Worm (Caenorhabditis elegans) whole organism, L1 larva: ENCODE data around the gene clec-149.
A peak's percentile ranks its signal among the peaks of the same experiment; 100 is the strongest.

Experiments
- C16A3.4 ChIP-seq: fragments of 150-350 bp; optimal IDR thresholded peaks from 2 replicates; lab custom pipeline; 2014; ENCODE audit warnings: missing biosample characterization, missing genetic modification characterization
- C34B4.2 ChIP-seq: sonication (generic microtip); optimal IDR thresholded peaks from 2 replicates; lab custom pipeline; 2017; ENCODE audit warnings: mild to moderate bottlenecking, missing genetic modification characterization, missing compliant biosample characterization
- aha-1 ChIP-seq: fragments of 150-350 bp; optimal IDR thresholded peaks from 2 replicates; lab custom pipeline; 2014; ENCODE audit warnings: missing biosample characterization, missing genetic modification characterization
- aly-2 ChIP-seq: fragments of 150-350 bp; optimal IDR thresholded peaks from 2 replicates; lab custom pipeline; 2014; ENCODE audit warnings: missing biosample characterization, missing genetic modification characterization
- ceh-8 ChIP-seq: fragments of 200-800 bp; sonication (Bioruptor generic); optimal IDR thresholded peaks from 2 replicates; lab custom pipeline; 2018; ENCODE audit warnings: mild to moderate bottlenecking, missing genetic modification characterization, moderate library complexity, missing compliant biosample characterization
- ceh-90 ChIP-seq: sonication (generic microtip); optimal IDR thresholded peaks from 2 replicates; lab custom pipeline; 2016; ENCODE audit warnings: missing genetic modification characterization, missing compliant biosample characterization
- ces-1 ChIP-seq: fragments of 150-350 bp; optimal IDR thresholded peaks from 2 replicates; lab custom pipeline; 2014; ENCODE audit warnings: missing biosample characterization, missing genetic modification reagents, missing genetic modification characterization
- dpl-1 ChIP-seq, 3 experiments: fragments of 150-350 bp in 2 of 3; sonication (generic microtip) in 1 of 3; optimal IDR thresholded peaks; 2 replicates each; lab custom pipeline; 2014 to 2017; ENCODE audit warnings: missing biosample characterization in 3 of 3, missing genetic modification characterization in 3 of 3, missing genetic modification reagents in 3 of 3
- dsc-1 ChIP-seq: sonication (generic microtip); optimal IDR thresholded peaks from 2 replicates; lab custom pipeline; 2016; ENCODE audit warnings: mild to moderate bottlenecking, missing genetic modification characterization, missing compliant biosample characterization
- efl-1 ChIP-seq, 4 experiments: fragments of 150-350 bp; optimal IDR thresholded peaks in 3 of 4; peaks in 1 of 4; 1 replicate in 1 of 4; 2 replicates in 3 of 4; lab custom pipeline; 2014; ENCODE audit warnings: missing biosample characterization in 2 of 4, missing genetic modification characterization in 2 of 4, missing genetic modification reagents in 2 of 4
- efl-3 ChIP-seq: fragments of 200-800 bp; sonication (Bioruptor generic); optimal IDR thresholded peaks from 2 replicates; lab custom pipeline; 2018; ENCODE audit warnings: mild to moderate bottlenecking, missing genetic modification characterization, missing compliant biosample characterization
- egl-13 ChIP-seq: sonication (generic microtip); optimal IDR thresholded peaks from 2 replicates; lab custom pipeline; 2016; ENCODE audit warnings: missing genotype, missing genetic modification reagents, missing genetic modification characterization, missing compliant biosample characterization
- elt-2 ChIP-seq: sonication (generic microtip); optimal IDR thresholded peaks from 2 replicates; lab custom pipeline; 2016; ENCODE audit warnings: missing genetic modification characterization, mild to moderate bottlenecking, inconsistent platforms, missing compliant biosample characterization, missing genetic modification reagents
- elt-3 ChIP-seq, 6 experiments: fragments of 150-350 bp in 1 of 6; sonication (generic microtip); optimal IDR thresholded peaks; 2 replicates each; lab custom pipeline; 2017 to 2018; ENCODE audit warnings: missing biosample characterization in 6 of 6, missing genetic modification characterization in 6 of 6, inconsistent platforms in 1 of 6
- fkh-10 ChIP-seq: sonication (generic microtip); optimal IDR thresholded peaks from 2 replicates; lab custom pipeline; 2017; ENCODE audit warnings: missing biosample characterization, missing genetic modification reagents, missing genetic modification characterization
- fkh-8 ChIP-seq: sonication (generic microtip); optimal IDR thresholded peaks from 2 replicates; lab custom pipeline; 2016; ENCODE audit warnings: mild to moderate bottlenecking, missing genetic modification characterization, missing compliant biosample characterization
- grh-1 ChIP-seq: fragments of 200-800 bp; sonication (Bioruptor generic); IDR thresholded peaks from 2 replicates; pipeline ENCODE4 v1.3.6; 2022; ENCODE audit warnings: missing genetic modification reagents, missing genetic modification characterization, missing compliant biosample characterization
- hlh-17 ChIP-seq: fragments of 200-800 bp; sonication (Bioruptor generic); optimal IDR thresholded peaks from 2 replicates; lab custom pipeline; 2018; ENCODE audit warnings: missing genetic modification characterization, mild to moderate bottlenecking, missing compliant biosample characterization, moderate library complexity, borderline replicate concordance
- hlh-4 ChIP-seq: sonication (generic microtip); optimal IDR thresholded peaks from 2 replicates; lab custom pipeline; 2016; ENCODE audit warnings: mild to moderate bottlenecking, missing genetic modification characterization, missing compliant biosample characterization
- isw-1 ChIP-seq: fragments of 200-800 bp; sonication (Bioruptor generic); IDR thresholded peaks from 2 replicates; pipeline ENCODE4 v1.3.6; 2022; ENCODE audit warnings: missing genetic modification characterization, missing compliant biosample characterization
- lin-13 ChIP-seq: fragments of 150-350 bp; optimal IDR thresholded peaks from 2 replicates; lab custom pipeline; 2014; ENCODE audit warnings: missing biosample characterization, missing genetic modification reagents, missing genetic modification characterization
- lin-14 ChIP-seq: fragments of 200-800 bp; sonication (Bioruptor generic); optimal IDR thresholded peaks from 2 replicates; lab custom pipeline; 2018; ENCODE audit warnings: mild to moderate bottlenecking, missing genetic modification characterization, moderate library complexity, missing compliant biosample characterization
- lin-15B ChIP-seq: fragments of 150-350 bp; sonication (generic microtip); optimal IDR thresholded peaks from 3 replicates; lab custom pipeline; 2014; ENCODE audit warnings: missing biosample characterization, missing genetic modification characterization
- lir-3 ChIP-seq: sonication (generic microtip); optimal IDR thresholded peaks from 2 replicates; lab custom pipeline; 2016; ENCODE audit warnings: mild to moderate bottlenecking, missing genetic modification characterization, moderate library complexity, missing compliant biosample characterization; ENCODE audit not compliant: poor library complexity
- lsy-2 ChIP-seq, 2 experiments: fragments of 150-350 bp; optimal IDR thresholded peaks; 2 replicates each; lab custom pipeline; 2014; ENCODE audit warnings: missing biosample characterization in 2 of 2, missing genetic modification characterization in 2 of 2
- mef-2 ChIP-seq: fragments of 150-350 bp; optimal IDR thresholded peaks from 2 replicates; lab custom pipeline; 2014; ENCODE audit warnings: missing biosample characterization, missing genetic modification characterization
- mep-1 ChIP-seq: fragments of 150-350 bp; optimal IDR thresholded peaks from 2 replicates; lab custom pipeline; 2014; ENCODE audit warnings: missing biosample characterization, missing genetic modification characterization
- nhr-237 ChIP-seq: fragments of 150-350 bp; optimal IDR thresholded peaks from 2 replicates; lab custom pipeline; 2014; ENCODE audit warnings: missing biosample characterization, missing genetic modification characterization
- nhr-47 ChIP-seq: sonication (generic microtip); optimal IDR thresholded peaks from 2 replicates; lab custom pipeline; 2016; ENCODE audit warnings: mild to moderate bottlenecking, missing genetic modification characterization, moderate library complexity, missing compliant biosample characterization
- nhr-71 ChIP-seq: sonication (generic microtip); optimal IDR thresholded peaks from 2 replicates; lab custom pipeline; 2016; ENCODE audit warnings: mild to moderate bottlenecking, missing genetic modification characterization, moderate library complexity, missing compliant biosample characterization
- nhr-76 ChIP-seq: sonication (generic microtip); optimal IDR thresholded peaks from 2 replicates; lab custom pipeline; 2017; ENCODE audit warnings: missing biosample characterization, missing genetic modification characterization
- nhr-77 ChIP-seq: fragments of 150-350 bp; optimal IDR thresholded peaks from 2 replicates; lab custom pipeline; 2014; ENCODE audit warnings: missing biosample characterization, missing genetic modification characterization
- nhr-85 ChIP-seq: sonication (generic microtip); peaks from one replicate; lab custom pipeline; 2016; ENCODE audit warnings: missing genetic modification characterization, inconsistent platforms, missing compliant biosample characterization
- nhr-90 ChIP-seq: sonication (generic microtip); optimal IDR thresholded peaks from 2 replicates; lab custom pipeline; 2016; ENCODE audit warnings: mild to moderate bottlenecking, missing genetic modification characterization, missing compliant biosample characterization; ENCODE audit not compliant: poor library complexity
- pag-3 ChIP-seq: sonication (generic microtip); optimal IDR thresholded peaks from 2 replicates; lab custom pipeline; 2017; ENCODE audit warnings: missing genetic modification characterization, mild to moderate bottlenecking, missing compliant biosample characterization, antibody characterized with exemption, borderline replicate concordance; ENCODE audit not compliant: insufficient read depth
- pax-3 ChIP-seq: fragments of 200-800 bp; sonication (Bioruptor generic); optimal IDR thresholded peaks from 2 replicates; lab custom pipeline; 2018; ENCODE audit warnings: mild to moderate bottlenecking, missing genetic modification characterization, moderate library complexity, missing compliant biosample characterization
- skn-1 ChIP-seq: fragments of 150-350 bp; optimal IDR thresholded peaks from 2 replicates; lab custom pipeline; 2014; ENCODE audit warnings: missing biosample characterization, missing genetic modification characterization
- snpc-4 ChIP-seq: fragments of 150-350 bp; optimal IDR thresholded peaks from 2 replicates; lab custom pipeline; 2014; ENCODE audit warnings: missing biosample characterization, missing genetic modification characterization
- snu-23 ChIP-seq: sonication (generic microtip); optimal IDR thresholded peaks from 2 replicates; lab custom pipeline; 2016; ENCODE audit warnings: missing genetic modification characterization, missing compliant biosample characterization
- sox-4 ChIP-seq: sonication (generic microtip); optimal IDR thresholded peaks from 2 replicates; lab custom pipeline; 2016; ENCODE audit warnings: missing genetic modification characterization, missing compliant biosample characterization
- swsn-7 ChIP-seq: sonication (generic microtip); optimal IDR thresholded peaks from 2 replicates; lab custom pipeline; 2016; ENCODE audit warnings: missing genetic modification characterization, missing compliant biosample characterization
- tbx-2 ChIP-seq: sonication (generic microtip); optimal IDR thresholded peaks from 2 replicates; lab custom pipeline; 2016; ENCODE audit warnings: missing genetic modification characterization, missing compliant biosample characterization
- unc-86 ChIP-seq: sonication (generic microtip); optimal IDR thresholded peaks from 2 replicates; lab custom pipeline; 2016; ENCODE audit warnings: missing genetic modification characterization, missing compliant biosample characterization
- unc-98 ChIP-seq: fragments of 200-800 bp; sonication (Bioruptor generic); IDR thresholded peaks from 2 replicates; pipeline ENCODE4 v1.3.6; 2022; ENCODE audit warnings: missing genetic modification characterization, missing compliant biosample characterization
- xbp-1 ChIP-seq: sonication (generic microtip); optimal IDR thresholded peaks from 2 replicates; lab custom pipeline; 2016; ENCODE audit warnings: missing genetic modification characterization, missing compliant biosample characterization
- zag-1 ChIP-seq: fragments of 150-350 bp; optimal IDR thresholded peaks from 2 replicates; lab custom pipeline; 2014; ENCODE audit warnings: missing biosample characterization, missing genetic modification characterization
- zip-4 ChIP-seq: fragments of 200-800 bp; sonication (Bioruptor generic); optimal IDR thresholded peaks from 2 replicates; lab custom pipeline; 2018; ENCODE audit warnings: mild to moderate bottlenecking, missing genetic modification characterization, moderate library complexity, missing compliant biosample characterization

The clec-149 gene

ce11 chrIII:783254-783753 lies 39.7 kb upstream of the clec-149 start, which contains the start of the genes dagl-2 and ppm-1.G (continued):
- TF ChIP-seq efl-3 (GFP tag; lab: Kevin White, UChicago) (no peak), lin-13 (GFP tag; lab: Kevin White, UChicago) (peak; percentile 76), isw-1 (peak; percentile 72), fkh-8 (peak; percentile 91), fkh-10 (GFP tag; lab: Kevin White, UChicago) (peak; percentile 19), aha-1 (tag; lab: Kevin White, UChicago) (no peak)

DNA sequence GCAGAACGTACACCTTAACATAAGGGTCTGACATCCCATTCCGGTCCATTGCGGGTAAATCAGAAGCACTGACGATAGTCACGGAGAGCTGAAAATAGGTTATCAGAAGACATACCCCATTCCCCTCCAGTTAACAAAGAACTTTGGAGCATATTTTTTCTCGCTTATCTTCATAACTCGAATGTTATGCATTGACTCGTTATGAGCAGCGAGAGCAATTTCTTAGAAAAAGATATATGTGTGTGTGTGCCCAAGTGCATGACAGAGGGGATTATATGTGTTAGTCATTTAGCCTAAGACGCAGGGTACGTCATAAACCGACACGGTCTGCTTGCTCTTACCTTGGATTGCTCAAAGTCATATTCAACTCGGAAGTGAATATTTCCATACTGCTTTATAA lies 33.4 kb upstream of the clec-149 start:
- TF ChIP-seq zip-4 (GFP tag; lab: Kevin White, UChicago) (no peak), snpc-4 (tag; lab: Kevin White, UChicago) (no peak), efl-1 (optimal IDR thresholded peaks at IDR 0.05; lab: Kevin White, UChicago) (no peak), efl-1 (GFP tag; optimal IDR thresholded peaks at IDR 0.05 in 1 of 2; lab: Kevin White, UChicago) (peak in 1 of 2 experiments; percentile 80), nhr-47 (tag; lab: Kevin White, UChicago) (peak; percentile 56), egl-13 (tag; lab: Kevin White, UChicago) (peak; percentile 30), swsn-7 (tag; lab: Kevin White, UChicago) (peak; percentile 3), lsy-2 (tag; optimal IDR thresholded peaks at IDR 0.05; lab: Kevin White, UChicago) (peak in 1 of 2 experiments; percentile 24), dsc-1 (tag; lab: Kevin White, UChicago) (peak; percentile 94), fkh-8 (peak; percentile 84), ceh-90 (no peak), hlh-4 (tag; lab: Kevin White, UChicago) (no peak), nhr-85 (tag; lab: Kevin White, UChicago) (peak; percentile 35), nhr-71 (tag; lab: Kevin White, UChicago) (peak; percentile 69), fkh-10 (GFP tag; lab: Kevin White, UChicago) (peak; percentile 18), elt-3 (tag; optimal IDR thresholded peaks at IDR 0.05; lab: Kevin White, UChicago) (no peak), sox-4 (tag; lab: Kevin White, UChicago) (peak; percentile 85), lin-14 (peak; percentile 20), xbp-1 (tag; lab: Kevin White, UChicago) (peak; percentile 7)

DNA sequence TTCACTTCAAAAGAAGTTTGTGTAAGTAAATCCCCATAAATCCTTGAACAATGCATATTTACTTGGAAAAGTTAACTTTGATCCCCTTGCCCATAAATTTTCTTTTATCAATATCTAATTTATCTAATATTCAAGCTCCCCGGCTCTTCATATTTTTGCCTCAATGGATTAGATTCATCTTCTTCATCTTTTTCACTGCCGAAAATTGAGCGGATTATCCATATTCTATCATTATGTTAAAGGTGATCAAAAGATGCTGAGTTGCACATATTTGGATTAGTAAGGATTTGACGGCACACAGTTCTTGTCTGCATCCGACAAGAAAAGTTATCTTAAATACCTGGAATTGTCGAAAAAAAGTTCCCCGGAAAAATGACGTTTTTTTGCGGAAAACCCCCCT lies 32.4 kb upstream of the clec-149 start:
- TF ChIP-seq sox-4 (tag; lab: Kevin White, UChicago) (peak; percentile 58), tbx-2 (tag; lab: Kevin White, UChicago) (no peak), nhr-77 (tag; lab: Kevin White, UChicago) (no peak), grh-1 (GFP tag; lab: Robert Waterston, UW) (no peak), nhr-76 (tag; lab: Kevin White, UChicago) (no peak), unc-98 (GFP tag; lab: Robert Waterston, UW) (no peak), pax-3 (tag; lab: Kevin White, UChicago) (peak; percentile 46), aha-1 (tag; lab: Kevin White, UChicago) (no peak), nhr-47 (tag; lab: Kevin White, UChicago) (peak; percentile 57), unc-86 (tag; lab: Kevin White, UChicago) (no peak), elt-2 (tag; lab: Kevin White, UChicago) (no peak), pag-3 (tag; lab: Kevin White, UChicago) (no peak), ces-1 (GFP tag; lab: Kevin White, UChicago) (no peak), lir-3 (tag; lab: Kevin White, UChicago) (no peak), snu-23 (GFP tag; lab: Kevin White, UChicago) (no peak), ceh-8 (no peak), dpl-1 (GFP tag; optimal IDR thresholded peaks at IDR 0.05; lab: Kevin White, UChicago) (no peak), C16A3.4 (tag; lab: Kevin White, UChicago) (no peak), mep-1 (tag; lab: Kevin White, UChicago) (no peak), aly-2 (no peak), snpc-4 (tag; lab: Kevin White, UChicago) (no peak), elt-3 (tag; optimal IDR thresholded peaks at IDR 0.05; lab: Kevin White, UChicago) (no peak), ceh-90 (no peak), nhr-90 (no peak), zag-1 (tag; lab: Kevin White, UChicago) (no peak), skn-1 (no peak), hlh-17 (GFP tag; lab: Kevin White, UChicago) (no peak), lsy-2 (tag; optimal IDR thresholded peaks at IDR 0.05; lab: Kevin White, UChicago) (no peak), C34B4.2 (no peak), zip-4 (GFP tag; lab: Kevin White, UChicago) (no peak), mef-2 (tag; lab: Kevin White, UChicago) (no peak), nhr-71 (tag; lab: Kevin White, UChicago) (peak; percentile 13), lin-15B (no peak), nhr-237 (tag; lab: Kevin White, UChicago) (no peak)
